Worm (Caenorhabditis elegans) whole organism, L4/young adult: Measurements from ENCODE around the gene R10E11.9.

Source experiments
- dao-5 ChIP-seq: sonication (generic microtip); optimal IDR thresholded peaks from 2 replicates; lab custom pipeline; 2016; ENCODE audit warnings: missing genotype, missing genetic modification characterization, moderate library complexity, missing compliant biosample characterization
- him-1 ChIP-seq: sonication (generic microtip); optimal IDR thresholded peaks from 2 replicates; lab custom pipeline; 2016; ENCODE audit warnings: missing genotype, missing genetic modification reagents, missing genetic modification characterization, missing compliant biosample characterization

DNA sequence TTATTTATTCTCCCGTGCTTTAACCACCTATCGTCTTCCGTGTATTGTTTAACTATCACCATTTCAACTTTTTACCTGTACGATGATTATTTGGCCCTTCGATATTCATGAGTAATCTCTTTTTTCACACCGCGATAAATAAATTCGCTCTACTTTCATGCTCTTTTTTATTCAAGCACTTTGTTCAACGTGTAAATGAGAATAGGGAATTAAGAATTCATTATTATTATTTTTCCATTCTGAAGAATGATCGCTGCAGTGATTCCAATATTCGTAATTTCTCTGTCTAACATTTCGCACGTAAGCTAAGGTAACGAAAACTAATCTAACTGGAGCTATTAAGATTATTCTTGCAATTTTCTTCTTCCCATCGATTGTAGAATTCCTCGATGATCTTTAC, 44.7 kb downstream of the R10E11.9 start, which contains the start of gene T05G5.4:
- TF ChIP-seq him-1 (tag; lab: Kevin White, UChicago), result no peak
- no peak for TF ChIP-seq dao-5 (tag; lab: Kevin White, UChicago)
